Worm (Caenorhabditis elegans): ENCODE data around the gene srbc-10.

DNA sequence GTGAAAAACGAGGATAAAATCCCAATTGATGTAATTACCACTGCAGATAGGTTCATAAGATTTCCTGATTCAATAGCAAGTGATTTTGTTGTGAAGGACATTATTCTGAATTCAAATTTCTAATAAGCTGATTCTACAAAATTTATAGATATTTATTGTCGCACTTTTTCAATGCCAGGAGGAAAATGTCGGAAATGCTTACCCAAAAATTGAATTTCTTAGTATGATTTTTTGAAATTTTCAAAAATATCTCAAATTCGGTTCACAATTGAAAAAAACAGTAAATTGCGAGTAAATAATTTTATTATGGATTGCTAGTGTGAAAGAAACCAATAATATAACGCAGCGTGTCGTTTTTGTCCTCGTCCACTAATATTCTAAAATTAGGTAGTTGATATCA, at the start of gene srbc-10:
- TF ChIP-seq him-1 (tag; optimal IDR thresholded peaks at IDR 0.05), result no peak
- no peak for TF ChIP-seq dao-5 (tag; optimal IDR thresholded peaks at IDR 0.05)
